Fruit fly (Drosophila melanogaster) whole organism, adult: ENCODE results near the gene CG17768.
A peak's percentile ranks its signal among the peaks of the same experiment; 100 is the strongest.

Experiments used
- CG11617 ChIP-seq: fragments of 200-800 bp; sonication (Bioruptor generic); optimal IDR thresholded peaks from 2 replicates; lab custom pipeline; 2017; ENCODE audit warnings: mild to moderate bottlenecking, missing biosample characterization, missing genetic modification reagents, missing genetic modification characterization
- CG12768 ChIP-seq: fragments of 200-800 bp; sonication (Bioruptor generic); optimal IDR thresholded peaks from 2 replicates; lab custom pipeline; 2017; ENCODE audit warnings: missing biosample characterization, missing genetic modification characterization, mild to moderate bottlenecking, moderate library complexity, missing genetic modification reagents
- CG14711 ChIP-seq: fragments of 200-800 bp; sonication (Bioruptor generic); optimal IDR thresholded peaks from 2 replicates; lab custom pipeline; 2018; ENCODE audit warnings: missing biosample characterization, mild to moderate bottlenecking, missing genetic modification characterization, moderate library complexity
- CG1620 ChIP-seq: fragments of 200-800 bp; sonication (Bioruptor generic); optimal IDR thresholded peaks from 2 replicates; lab custom pipeline; 2016; ENCODE audit warnings: missing biosample characterization, missing genetic modification characterization
- CG33017 ChIP-seq: fragments of 200-800 bp; sonication (Bioruptor generic); optimal IDR thresholded peaks from 2 replicates; lab custom pipeline; 2018; ENCODE audit warnings: missing biosample characterization, mild to moderate bottlenecking, missing genetic modification characterization, moderate library complexity
- CG5204 ChIP-seq: fragments of 200-800 bp; sonication (Bioruptor generic); optimal IDR thresholded peaks from 2 replicates; lab custom pipeline; 2016; ENCODE audit warnings: missing biosample characterization, missing genetic modification characterization
- CG7045 ChIP-seq: fragments of 200-800 bp; sonication (Bioruptor generic); optimal IDR thresholded peaks from 2 replicates; lab custom pipeline; 2017; ENCODE audit warnings: missing biosample characterization, mild to moderate bottlenecking, missing genetic modification characterization
- CG7101 ChIP-seq: fragments of 200-800 bp; sonication (Bioruptor generic); optimal IDR thresholded peaks from 2 replicates; lab custom pipeline; 2018; ENCODE audit warnings: missing biosample characterization, mild to moderate bottlenecking, missing genetic modification characterization, moderate library complexity
- Clk ChIP-seq: fragments of 200-800 bp; sonication (Bioruptor generic); optimal IDR thresholded peaks from 2 replicates; lab custom pipeline; 2017; ENCODE audit warnings: missing biosample characterization, missing genetic modification characterization
- Crg-1 ChIP-seq: fragments of 200-800 bp; sonication (Bioruptor generic); optimal IDR thresholded peaks from 2 replicates; lab custom pipeline; 2016; ENCODE audit warnings: missing biosample characterization, missing genetic modification characterization
- Hr96 ChIP-seq: fragments of 200-800 bp; sonication (Bioruptor generic); optimal IDR thresholded peaks from 2 replicates; lab custom pipeline; 2016; ENCODE audit warnings: missing biosample characterization, missing genetic modification characterization
- Mnt ChIP-seq: fragments of 200-800 bp; sonication (Bioruptor generic); optimal IDR thresholded peaks from 2 replicates; lab custom pipeline; 2016; ENCODE audit warnings: missing biosample characterization, mild to moderate bottlenecking, missing genetic modification characterization
- bab1 ChIP-seq: fragments of 200-800 bp; sonication (Bioruptor generic); optimal IDR thresholded peaks from 3 replicates; lab custom pipeline; 2019; ENCODE audit warnings: missing biosample characterization, mild to moderate bottlenecking, missing genetic modification characterization, moderate library complexity
- cic ChIP-seq: fragments of 200-800 bp; sonication (Bioruptor generic); optimal IDR thresholded peaks from 2 replicates; lab custom pipeline; 2017; ENCODE audit warnings: missing biosample characterization, mild to moderate bottlenecking, missing genetic modification characterization, moderate library complexity
- cnc ChIP-seq, 2 experiments: fragments of >200 bp; optimal IDR thresholded peaks; 2 replicates each; lab custom pipeline; 2017
- kay ChIP-seq: fragments of 200-800 bp; sonication (Bioruptor generic); peaks from one replicate; lab custom pipeline; 2016; ENCODE audit warnings: missing biosample characterization, missing genetic modification characterization, borderline replicate concordance
- ovo ChIP-seq: fragments of 200-800 bp; sonication (Bioruptor generic); optimal IDR thresholded peaks from 2 replicates; lab custom pipeline; 2016; ENCODE audit warnings: missing biosample characterization, missing genetic modification characterization
- pad ChIP-seq: fragments of 200-800 bp; sonication (Bioruptor generic); optimal IDR thresholded peaks from 3 replicates; lab custom pipeline; 2017; ENCODE audit warnings: missing biosample characterization, missing genetic modification characterization, mild to moderate bottlenecking, moderate library complexity, missing genetic modification reagents
- tj ChIP-seq: fragments of 200-800 bp; sonication (Bioruptor generic); optimal IDR thresholded peaks from 3 replicates; lab custom pipeline; 2017; ENCODE audit warnings: missing biosample characterization, mild to moderate bottlenecking, missing genetic modification characterization, moderate library complexity
- toe ChIP-seq: fragments of 200-800 bp; sonication (Bioruptor generic); optimal IDR thresholded peaks from 2 replicates; lab custom pipeline; 2016; ENCODE audit warnings: missing biosample characterization, missing genetic modification characterization

The CG17768 gene

dm6 chr2L:10428528-10428927, 23.5 kb upstream of the CG17768 start, which contains the start of gene CG5188:
Gene CG5188, plus strand, starts transcription at chr2L:10428829.
- TF ChIP-seq toe (GFP tag; lab: Kevin White, UChicago), result no peak
- TF ChIP-seq pad (GFP tag; lab: Kevin White, UChicago), result no peak
- TF ChIP-seq CG5204 (GFP tag; lab: Kevin White, UChicago), result no peak
- TF ChIP-seq CG11617, result peak; percentile 55
- no peak for TF ChIP-seq Hr96 (GFP tag; lab: Kevin White, UChicago)
- no peak for TF ChIP-seq Crg-1
- TF ChIP-seq tj, result peak; percentile 1
- TF ChIP-seq CG1620 (GFP tag; lab: Kevin White, UChicago), result no peak
- TF ChIP-seq CG33017, result peak; percentile 66
- TF ChIP-seq cic (GFP tag; lab: Kevin White, UChicago), result peak; percentile 2
- TF ChIP-seq CG14711 (tag; lab: Kevin White, UChicago), result peak; percentile 59
- peak; percentile 10 for TF ChIP-seq ovo
- TF ChIP-seq CG7101, result peak; percentile 55
- TF ChIP-seq CG7045 (GFP tag; lab: Kevin White, UChicago), result peak; percentile 10
- peak; percentile 30 for TF ChIP-seq Mnt
- TF ChIP-seq bab1 (GFP tag; lab: Kevin White, UChicago), result peak; percentile 51
- no peak for TF ChIP-seq kay (GFP tag; lab: Kevin White, UChicago)
- no peak for TF ChIP-seq CG12768 (GFP tag; lab: Kevin White, UChicago)
- no peak for TF ChIP-seq cnc (optimal IDR thresholded peaks at IDR 0.05; lab: Kevin White, UChicago)
- TF ChIP-seq Clk (GFP tag; lab: Kevin White, UChicago), result no peak

dm6 chr2L:10426534-10427048, 21.6 kb upstream of the CG17768 start, which contains the start of the genes SmB and KdelR:
Gene SmB, minus strand, starts transcription at chr2L:10426627.
Gene KdelR, plus strand, starts transcription at chr2L:10426887.
- TF ChIP-seq CG1620 (GFP tag; lab: Kevin White, UChicago) (no peak), cic (GFP tag; lab: Kevin White, UChicago) (peak; percentile 26), CG7101 (peak; percentile 63), CG12768 (GFP tag; lab: Kevin White, UChicago) (no peak), bab1 (GFP tag; lab: Kevin White, UChicago) (peak; percentile 34), Mnt (peak; percentile 89), tj (peak; percentile 97), Hr96 (GFP tag; lab: Kevin White, UChicago) (no peak), ovo (no peak), pad (GFP tag; lab: Kevin White, UChicago) (no peak), CG14711 (tag; lab: Kevin White, UChicago) (peak; percentile 65), CG11617 (peak; percentile 65), toe (GFP tag; lab: Kevin White, UChicago) (no peak), kay (GFP tag; lab: Kevin White, UChicago) (no peak), Clk (GFP tag; lab: Kevin White, UChicago) (no peak), CG33017 (no peak), cnc (optimal IDR thresholded peaks at IDR 0.05; lab: Kevin White, UChicago) (peak in 1 of 2 experiments; percentile 2), CG5204 (GFP tag; lab: Kevin White, UChicago) (no peak), CG7045 (GFP tag; lab: Kevin White, UChicago) (no peak), Crg-1 (peak; percentile 54)

dm6 chr2L:10425599-10425998, 20.6 kb upstream of the CG17768 start:
- TF ChIP-seq cic (GFP tag; lab: Kevin White, UChicago) (no peak), CG1620 (GFP tag; lab: Kevin White, UChicago) (no peak), CG12768 (GFP tag; lab: Kevin White, UChicago) (no peak), CG11617 (no peak), Hr96 (GFP tag; lab: Kevin White, UChicago) (no peak), bab1 (GFP tag; lab: Kevin White, UChicago) (no peak)

dm6 chr2L:10422643-10423606, 17.9 kb upstream of the CG17768 start, which contains the start of the genes pie and Wdfy2:
Gene pie, minus strand, starts transcription at chr2L:10422780.
Gene Wdfy2, plus strand, starts transcription at chr2L:10423291.
- TF ChIP-seq CG33017, result no peak
- peak; percentile 88 for TF ChIP-seq tj
- no peak for TF ChIP-seq CG1620 (GFP tag; lab: Kevin White, UChicago)
- no peak for TF ChIP-seq pad (GFP tag; lab: Kevin White, UChicago)
- no peak for TF ChIP-seq cnc (optimal IDR thresholded peaks at IDR 0.05; lab: Kevin White, UChicago)
- no peak for TF ChIP-seq Clk (GFP tag; lab: Kevin White, UChicago)
- no peak for TF ChIP-seq Mnt
- no peak for TF ChIP-seq Crg-1
- peak; percentile 4 for TF ChIP-seq bab1 (GFP tag; lab: Kevin White, UChicago)
- TF ChIP-seq Hr96 (GFP tag; lab: Kevin White, UChicago), result no peak
- TF ChIP-seq CG7101, result no peak
- TF ChIP-seq kay (GFP tag; lab: Kevin White, UChicago), result peak; percentile 68
- TF ChIP-seq CG14711 (tag; lab: Kevin White, UChicago), result no peak

- TF ChIP-seq CG7101, result no peak
- TF ChIP-seq cnc (optimal IDR thresholded peaks at IDR 0.05; lab: Kevin White, UChicago), result no peak
- no peak for TF ChIP-seq pad (GFP tag; lab: Kevin White, UChicago)
- peak; percentile 16 for TF ChIP-seq Mnt
- no peak for TF ChIP-seq cic (GFP tag; lab: Kevin White, UChicago)
- TF ChIP-seq Crg-1, result no peak
- TF ChIP-seq kay (GFP tag; lab: Kevin White, UChicago), result peak; percentile 94
Measured at dm6 chr2L:10418981-10419380, 14.0 kb upstream of the CG17768 start, which contains the start of gene RfC3. Gene RfC3, plus strand, starts transcription at chr2L:10419190.
